Fruit fly (Drosophila melanogaster): ENCODE measurements around the gene Sgs7.
A peak's percentile ranks its signal among the peaks of the same experiment; 100 is the strongest.

The Sgs7 gene

DNA sequence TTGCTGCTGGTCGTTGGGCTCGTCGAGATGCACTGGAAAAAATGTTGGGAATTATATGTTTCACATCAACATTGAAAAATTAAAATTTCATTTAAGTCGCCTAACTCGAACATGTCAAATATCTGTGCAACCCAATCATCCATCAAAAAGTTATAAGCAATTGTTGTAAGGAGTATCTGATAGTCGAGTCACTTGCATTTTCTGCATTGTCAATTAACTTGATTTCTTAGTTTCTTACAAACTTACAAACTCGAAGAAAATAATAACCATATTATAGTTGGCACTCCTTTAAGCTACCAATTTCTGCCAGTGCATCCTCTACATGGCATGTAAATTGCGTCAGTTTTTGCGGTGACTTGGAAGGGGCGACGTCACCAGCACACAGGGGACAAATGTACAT lies 26.5 kb upstream of the Sgs7 start (continued):
- TF ChIP-seq CG9609 (GFP tag; optimal IDR thresholded peaks at IDR 0.05), result peak; percentile 27
- peak; percentile 41 for TF ChIP-seq dmrt11E (tag; optimal IDR thresholded peaks at IDR 0.05)
- no peak for TF ChIP-seq CG15011 (GFP tag; optimal IDR thresholded peaks at IDR 0.05)
- no peak for TF ChIP-seq CG8478 (optimal IDR thresholded peaks at IDR 0.05)
- TF ChIP-seq eve (GFP tag; optimal IDR thresholded peaks at IDR 0.05), result peak in 1 of 2 experiments; percentile 67
- TF ChIP-seq Oli (tag; optimal IDR thresholded peaks at IDR 0.05), result peak; percentile 37
- TF ChIP-seq Ets65A (GFP tag), result peak; percentile 95
- TF ChIP-seq twi (tag; optimal IDR thresholded peaks at IDR 0.05), result no peak
- TF ChIP-seq CG4820 (GFP tag; optimal IDR thresholded peaks at IDR 0.05), result peak; percentile 45
- peak in 1 of 2 experiments; percentile 51 for TF ChIP-seq bsh (GFP tag; optimal IDR thresholded peaks at IDR 0.05)
- peak; percentile 37 for TF ChIP-seq CG32772 (GFP tag; IDR thresholded peaks at IDR 0.05)
- peak; percentile 27 to 58 for TF ChIP-seq chif (GFP tag; optimal IDR thresholded peaks at IDR 0.05)
- TF ChIP-seq CG18764 (GFP tag; optimal IDR thresholded peaks at IDR 0.05), result peak; percentile 30
- peak; percentile 21 for TF ChIP-seq maf-S (GFP tag; optimal IDR thresholded peaks at IDR 0.05)
- TF ChIP-seq CG12659 (GFP tag; optimal IDR thresholded peaks at IDR 0.05), result peak; percentile 1
- no peak for TF ChIP-seq CG1832 (GFP tag; optimal IDR thresholded peaks at IDR 0.05)
- peak; percentile 61 for TF ChIP-seq CG17361 (GFP tag; IDR thresholded peaks at IDR 0.05)
- peak; percentile 1 for TF ChIP-seq sqz (GFP tag; optimal IDR thresholded peaks at IDR 0.05)
- no peak for TF ChIP-seq Sry-β (GFP tag; optimal IDR thresholded peaks at IDR 0.05)
- TF ChIP-seq lab (GFP tag; optimal IDR thresholded peaks at IDR 0.05), result peak; percentile 55
- peak; percentile 1 for TF ChIP-seq Atf-2 (GFP tag; optimal IDR thresholded peaks at IDR 0.05)
- no peak for TF ChIP-seq zen2 (GFP tag; IDR thresholded peaks at IDR 0.05; ENCODE audit: partially characterized antibody)
- peak; percentile 9 for TF ChIP-seq ewg (GFP tag; optimal IDR thresholded peaks at IDR 0.05)
- no peak for TF ChIP-seq Atf6 (GFP tag; IDR thresholded peaks at IDR 0.05)
- TF ChIP-seq CG12942 (GFP tag; optimal IDR thresholded peaks at IDR 0.05), result peak; percentile 22
- peak; percentile 42 for TF ChIP-seq CG13424 (tag; optimal IDR thresholded peaks at IDR 0.05)
- peak; percentile 44 for TF ChIP-seq unpg (GFP tag; optimal IDR thresholded peaks at IDR 0.05)
- TF ChIP-seq CG4617 (GFP tag; optimal IDR thresholded peaks at IDR 0.05; ENCODE audit: borderline replicate concordance), result peak; percentile 2
- TF ChIP-seq hb (GFP tag; IDR thresholded peaks at IDR 0.05; ENCODE audit: partially characterized antibody), result 0 out of 3 replicates have a peak, but pooled peaks have one; percentile 30
- no peak for TF ChIP-seq br (optimal IDR thresholded peaks at IDR 0.05)
- TF ChIP-seq Fer1 (GFP tag; optimal IDR thresholded peaks at IDR 0.05), result peak; percentile 28
- peak; percentile 70 for TF ChIP-seq CG18262 (tag; optimal IDR thresholded peaks at IDR 0.05)
- TF ChIP-seq CG11093 (GFP tag; IDR thresholded peaks at IDR 0.05), result 0 out of 3 replicates have a peak, but pooled peaks have one; percentile 28
- TF ChIP-seq CG3407 (GFP tag; optimal IDR thresholded peaks at IDR 0.05), result peak; percentile 14
- TF ChIP-seq Med (GFP tag), result peak; percentile 89
- no peak for TF ChIP-seq CG8089 (GFP tag; optimal IDR thresholded peaks at IDR 0.05)
- peak; percentile 32 for TF ChIP-seq Antp (GFP tag; optimal IDR thresholded peaks at IDR 0.05)
- no peak for TF ChIP-seq CG15696 (tag; optimal IDR thresholded peaks at IDR 0.05)
- TF ChIP-seq CG10462 (GFP tag; optimal IDR thresholded peaks at IDR 0.05), result no peak
- TF ChIP-seq bbx (GFP tag; IDR thresholded peaks at IDR 0.05; ENCODE audit: partially characterized antibody), result no peak
- no peak for TF ChIP-seq Hr78 (GFP tag; optimal IDR thresholded peaks at IDR 0.05)
- TF ChIP-seq CG30403 (GFP tag; optimal IDR thresholded peaks at IDR 0.05), result peak; percentile 57
- no peak for TF ChIP-seq CG12744 (GFP tag; optimal IDR thresholded peaks at IDR 0.05)
- TF ChIP-seq emc (GFP tag; optimal IDR thresholded peaks at IDR 0.05), result peak; percentile 7
- peak; percentile 33 for TF ChIP-seq D19B (GFP tag; optimal IDR thresholded peaks at IDR 0.05)
- TF ChIP-seq CG13775 (GFP tag; optimal IDR thresholded peaks at IDR 0.05), result peak; percentile 31
- peak; percentile 27 for TF ChIP-seq Mes4 (GFP tag; optimal IDR thresholded peaks at IDR 0.05)
- 0 out of 2 replicates have a peak, but pooled peaks have one; percentile 27 for TF ChIP-seq Ada2b (GFP tag; IDR thresholded peaks at IDR 0.05)
- peak; percentile 73 for TF ChIP-seq CG31441 (GFP tag; IDR thresholded peaks at IDR 0.05)
- peak; percentile 47 for TF ChIP-seq CG5245 (GFP tag; optimal IDR thresholded peaks at IDR 0.05)
- TF ChIP-seq sisA (GFP tag; IDR thresholded peaks at IDR 0.05), result peak; percentile 45; the same call in 1 of the 2 replicates
